Fruit fly (Drosophila melanogaster) whole organism, prepupa: Measurements from ENCODE around the gene Hr4.

Source experiments
- Blimp-1 ChIP-seq: fragments of 200-800 bp; sonication (Bioruptor generic); optimal IDR thresholded peaks from 3 replicates; lab custom pipeline; 2017; ENCODE audit warnings: missing biosample characterization, missing genetic modification characterization, mild to moderate bottlenecking, moderate library complexity, missing genetic modification reagents
- CG10669 ChIP-seq: fragments of 200-800 bp; sonication (Bioruptor generic); optimal IDR thresholded peaks from 3 replicates; lab custom pipeline; 2018; ENCODE audit warnings: missing biosample characterization, mild to moderate bottlenecking, missing genetic modification characterization, moderate library complexity
- CG11294 ChIP-seq: fragments of 200-800 bp; sonication (Bioruptor generic); IDR thresholded peaks from 2 replicates; pipeline ENCODE4 v1.3.6; 2022; ENCODE audit warnings: missing biosample characterization, missing genetic modification characterization
- CG11762 ChIP-seq: fragments of 200-800 bp; sonication (Bioruptor generic); optimal IDR thresholded peaks from 3 replicates; lab custom pipeline; 2016; ENCODE audit warnings: missing biosample characterization, missing genetic modification characterization; ENCODE audit not compliant: insufficient read depth
- CG15336 ChIP-seq: fragments of 200-800 bp; sonication (Bioruptor generic); IDR thresholded peaks from 2 replicates; pipeline ENCODE4 v1.3.6; 2022; ENCODE audit warnings: missing biosample characterization, missing genetic modification characterization
- CG1621 ChIP-seq: fragments of 200-800 bp; sonication (Bioruptor generic); optimal IDR thresholded peaks from 3 replicates; lab custom pipeline; 2018; ENCODE audit warnings: missing biosample characterization, mild to moderate bottlenecking, missing genetic modification characterization
- CG16779 ChIP-seq: fragments of 200-800 bp; sonication (Bioruptor generic); optimal IDR thresholded peaks from 3 replicates; lab custom pipeline; 2017; ENCODE audit warnings: missing biosample characterization, mild to moderate bottlenecking, missing genetic modification characterization
- CG3032 ChIP-seq: fragments of 200-800 bp; optimal IDR thresholded peaks from 2 replicates; lab custom pipeline; 2019; ENCODE audit warnings: missing biosample characterization, mild to moderate bottlenecking, missing genetic modification characterization, moderate library complexity
- CG31627 ChIP-seq: fragments of 200-800 bp; sonication (Bioruptor generic); optimal IDR thresholded peaks from 3 replicates; lab custom pipeline; 2016; ENCODE audit warnings: missing biosample characterization, missing genetic modification characterization
- CG32006 ChIP-seq: fragments of 200-800 bp; sonication (Bioruptor generic); optimal IDR thresholded peaks from 3 replicates; lab custom pipeline; 2017; ENCODE audit warnings: missing biosample characterization, mild to moderate bottlenecking, missing genetic modification characterization
- CG34406 ChIP-seq: fragments of 200-800 bp; sonication (Bioruptor generic); optimal IDR thresholded peaks from 3 replicates; lab custom pipeline; 2016; ENCODE audit warnings: missing biosample characterization, missing genetic modification characterization
- CG3919 ChIP-seq: fragments of 200-800 bp; sonication (Bioruptor generic); optimal IDR thresholded peaks from 3 replicates; lab custom pipeline; 2016; ENCODE audit warnings: missing biosample characterization, missing genetic modification characterization
- CG4318 ChIP-seq: fragments of 200-800 bp; sonication (Bioruptor generic); optimal IDR thresholded peaks from 3 replicates; lab custom pipeline; 2017; ENCODE audit warnings: missing biosample characterization, mild to moderate bottlenecking, missing genetic modification characterization
- CG6163 ChIP-seq: fragments of 200-800 bp; sonication (Bioruptor generic); IDR thresholded peaks from 3 replicates; pipeline ENCODE4 v1.3.6; 2022; ENCODE audit warnings: missing biosample characterization, missing genetic modification characterization
- CG6276 ChIP-seq: fragments of 200-800 bp; sonication (Bioruptor generic); optimal IDR thresholded peaks from 2 replicates; lab custom pipeline; 2017; ENCODE audit warnings: missing biosample characterization, mild to moderate bottlenecking, missing genetic modification characterization
- CG6792 ChIP-seq: fragments of 200-800 bp; sonication (Bioruptor generic); optimal IDR thresholded peaks from 3 replicates; lab custom pipeline; 2016; ENCODE audit warnings: missing biosample characterization, missing genetic modification characterization
- CG6808 ChIP-seq: fragments of 200-800 bp; sonication (Bioruptor generic); optimal IDR thresholded peaks from 3 replicates; lab custom pipeline; 2017; ENCODE audit warnings: missing biosample characterization, missing genetic modification characterization, mild to moderate bottlenecking, moderate library complexity, missing genetic modification reagents
- CG6854 ChIP-seq: fragments of 200-800 bp; sonication (Bioruptor generic); optimal IDR thresholded peaks from 2 replicates; lab custom pipeline; 2017; ENCODE audit warnings: missing biosample characterization, mild to moderate bottlenecking, missing genetic modification characterization
- CG7368 ChIP-seq: fragments of 200-800 bp; sonication (Bioruptor generic); optimal IDR thresholded peaks from 3 replicates; lab custom pipeline; 2016; ENCODE audit warnings: missing biosample characterization, missing genetic modification characterization
- CG8119 ChIP-seq: fragments of 200-800 bp; sonication (Bioruptor generic); IDR thresholded peaks from 3 replicates; pipeline ENCODE4 v1.3.6; 2022; ENCODE audit warnings: missing biosample characterization, missing genetic modification characterization
- CG8319 ChIP-seq: fragments of 200-800 bp; sonication (Bioruptor generic); optimal IDR thresholded peaks from 3 replicates; lab custom pipeline; 2016; ENCODE audit warnings: missing biosample characterization, missing genetic modification characterization
- CG8632 ChIP-seq: fragments of 200-800 bp; sonication (Bioruptor generic); optimal IDR thresholded peaks from 3 replicates; lab custom pipeline; 2016; ENCODE audit warnings: missing biosample characterization, missing genetic modification characterization
- CG9139 ChIP-seq: fragments of 200-800 bp; sonication (Bioruptor generic); optimal IDR thresholded peaks from 3 replicates; lab custom pipeline; 2017; ENCODE audit warnings: missing biosample characterization, mild to moderate bottlenecking, missing genetic modification characterization
- Eip75B ChIP-seq: fragments of 200-800 bp; sonication (Bioruptor generic); optimal IDR thresholded peaks from 3 replicates; lab custom pipeline; 2016; ENCODE audit warnings: missing biosample characterization, missing genetic modification characterization
- Eip78C ChIP-seq: fragments of 200-800 bp; sonication (Bioruptor generic); peaks from one replicate; lab custom pipeline; 2016; ENCODE audit warnings: missing biosample characterization, missing genetic modification characterization
- Eip93F ChIP-seq: fragments of 200-800 bp; sonication (Bioruptor generic); optimal IDR thresholded peaks from 2 replicates; lab custom pipeline; 2016; ENCODE audit warnings: missing biosample characterization, mild to moderate bottlenecking, missing genetic modification characterization
- Ets21C ChIP-seq: fragments of 200-800 bp; sonication (Bioruptor generic); optimal IDR thresholded peaks from 3 replicates; lab custom pipeline; 2016; ENCODE audit warnings: missing biosample characterization, missing genetic modification characterization
- Ets96B ChIP-seq: fragments of 200-800 bp; optimal IDR thresholded peaks from 2 replicates; lab custom pipeline; 2019; ENCODE audit warnings: missing biosample characterization, mild to moderate bottlenecking, missing genetic modification characterization, moderate library complexity
- Gug ChIP-seq: fragments of 200-800 bp; sonication (Bioruptor generic); IDR thresholded peaks from 2 replicates; pipeline ENCODE4 v1.3.6; 2022; ENCODE audit warnings: missing biosample characterization, missing genetic modification characterization
- Hr38 ChIP-seq: sonication (Bioruptor generic); optimal IDR thresholded peaks from 2 replicates; lab custom pipeline; 2016; ENCODE audit warnings: missing biosample characterization, missing genetic modification characterization
- Hr4 ChIP-seq: fragments of 200-800 bp; sonication (Bioruptor generic); optimal IDR thresholded peaks from 3 replicates; lab custom pipeline; 2016; ENCODE audit warnings: missing biosample characterization, missing genetic modification characterization
- Lpt ChIP-seq: fragments of 200-800 bp; sonication (Bioruptor generic); optimal IDR thresholded peaks from 3 replicates; lab custom pipeline; 2016; ENCODE audit warnings: missing biosample characterization, missing genetic modification characterization
- Smox ChIP-seq: fragments of 200-800 bp; sonication (Bioruptor generic); optimal IDR thresholded peaks from 3 replicates; lab custom pipeline; 2016; ENCODE audit warnings: missing biosample characterization, missing genetic modification characterization
- Sox102F ChIP-seq: fragments of 200-800 bp; sonication (Bioruptor generic); optimal IDR thresholded peaks from 2 replicates; lab custom pipeline; 2016; ENCODE audit warnings: missing biosample characterization, mild to moderate bottlenecking, missing genetic modification characterization
- Sox14 ChIP-seq: fragments of 200-800 bp; sonication (Bioruptor generic); optimal IDR thresholded peaks from 3 replicates; lab custom pipeline; 2016; ENCODE audit warnings: missing biosample characterization, missing genetic modification characterization
- Sox15 ChIP-seq: fragments of 200-800 bp; sonication (Bioruptor generic); optimal IDR thresholded peaks from 3 replicates; lab custom pipeline; 2016; ENCODE audit warnings: missing biosample characterization, missing genetic modification characterization
- achi ChIP-seq: fragments of 200-800 bp; sonication (Bioruptor generic); optimal IDR thresholded peaks from 3 replicates; lab custom pipeline; 2016; ENCODE audit warnings: missing biosample characterization, missing genetic modification characterization
- acj6 ChIP-seq: fragments of 200-800 bp; sonication (Bioruptor generic); optimal IDR thresholded peaks from 3 replicates; lab custom pipeline; 2016; ENCODE audit warnings: missing biosample characterization, missing genetic modification characterization
- dac ChIP-seq: fragments of 200-800 bp; sonication (Bioruptor generic); optimal IDR thresholded peaks from 2 replicates; lab custom pipeline; 2017; ENCODE audit warnings: missing biosample characterization, mild to moderate bottlenecking, missing genetic modification characterization
- eg ChIP-seq: fragments of 200-800 bp; sonication (Bioruptor generic); IDR thresholded peaks from 3 replicates; pipeline ENCODE4 v1.3.6; 2022; ENCODE audit warnings: missing biosample characterization, missing genetic modification characterization
- esn ChIP-seq: fragments of 200-800 bp; sonication (Bioruptor generic); optimal IDR thresholded peaks from 2 replicates; lab custom pipeline; 2016; ENCODE audit warnings: missing biosample characterization, mild to moderate bottlenecking, missing genetic modification characterization, moderate library complexity
- fd59A ChIP-seq: fragments of 200-800 bp; sonication (Bioruptor generic); optimal IDR thresholded peaks from 2 replicates; lab custom pipeline; 2017; ENCODE audit warnings: missing biosample characterization, mild to moderate bottlenecking, missing genetic modification characterization, missing genetic modification reagents
- fd85E ChIP-seq: fragments of 200-800 bp; sonication (Bioruptor generic); optimal IDR thresholded peaks from 3 replicates; lab custom pipeline; 2016; ENCODE audit warnings: missing biosample characterization, missing genetic modification characterization
- net ChIP-seq: fragments of 200-800 bp; sonication (Bioruptor generic); optimal IDR thresholded peaks from 3 replicates; lab custom pipeline; 2016; ENCODE audit warnings: missing biosample characterization, missing genetic modification characterization
- pdm3 ChIP-seq: fragments of 200-800 bp; sonication (Bioruptor generic); optimal IDR thresholded peaks from 3 replicates; lab custom pipeline; 2016; ENCODE audit warnings: missing biosample characterization, missing genetic modification characterization
- salr ChIP-seq, 2 experiments: fragments of 200-800 bp; sonication (Bioruptor generic); optimal IDR thresholded peaks; 3 replicates each; lab custom pipeline; 2016 to 2018; ENCODE audit warnings: missing biosample characterization in 2 of 2, missing genetic modification characterization in 2 of 2, mild to moderate bottlenecking in 1 of 2
- spab ChIP-seq: fragments of 200-800 bp; sonication (Bioruptor generic); optimal IDR thresholded peaks from 2 replicates; lab custom pipeline; 2017; ENCODE audit warnings: missing biosample characterization, mild to moderate bottlenecking, missing genetic modification characterization, missing genetic modification reagents
- ss ChIP-seq, 2 experiments: fragments of 200-800 bp; sonication (Bioruptor generic); optimal IDR thresholded peaks; 2 replicates in 1 of 2; 3 replicates in 1 of 2; lab custom pipeline; 2017 to 2018; ENCODE audit warnings: mild to moderate bottlenecking in 2 of 2, missing biosample characterization in 2 of 2, missing genetic modification characterization in 2 of 2, moderate library complexity in 1 of 2
- svp ChIP-seq: fragments of 200-800 bp; sonication (Bioruptor generic); peaks from one replicate; lab custom pipeline; 2016; ENCODE audit warnings: missing biosample characterization, missing genetic modification characterization
- topi ChIP-seq: fragments of 200-800 bp; sonication (Bioruptor generic); optimal IDR thresholded peaks from 3 replicates; lab custom pipeline; 2016; ENCODE audit warnings: missing biosample characterization, missing genetic modification characterization
- vri ChIP-seq: fragments of 200-800 bp; sonication (Bioruptor generic); optimal IDR thresholded peaks from 3 replicates; lab custom pipeline; 2016; ENCODE audit warnings: missing biosample characterization, mild to moderate bottlenecking, missing genetic modification characterization

Hr4 gene

DNA sequence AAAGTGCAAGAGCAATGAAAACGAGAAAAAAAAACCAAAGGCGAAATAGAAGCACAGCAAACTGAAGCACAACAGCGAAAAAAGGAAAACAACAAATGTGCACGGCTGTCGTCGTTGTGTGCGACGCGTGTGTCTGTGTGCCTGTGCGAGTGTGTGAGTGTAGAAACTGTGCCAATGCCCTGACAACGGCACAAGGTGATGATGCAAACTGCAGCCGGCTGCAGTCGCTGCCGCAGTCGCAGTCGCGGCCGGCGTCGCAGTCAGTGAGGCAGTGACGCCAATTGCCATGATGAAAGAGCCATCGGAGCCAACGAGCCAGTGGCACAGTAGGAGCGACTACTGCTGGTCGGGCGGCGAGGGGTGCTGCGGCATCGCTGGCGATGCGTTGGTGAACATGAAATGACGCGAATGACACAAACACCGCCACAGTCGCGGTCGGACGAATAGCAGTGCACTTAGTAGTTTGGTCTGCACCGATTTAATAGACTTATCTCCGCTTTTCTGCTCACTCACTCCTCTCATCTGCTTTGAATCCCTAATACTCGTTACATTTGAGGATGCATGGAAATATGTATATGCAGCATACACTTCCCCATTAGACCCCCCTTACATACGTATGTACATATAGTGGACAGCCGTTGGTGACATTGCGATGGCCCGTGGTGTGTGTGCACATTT, 27.0 kb downstream of the Hr4 start:
- TF ChIP-seq CG9139 (peak; percentile 52), Smox (GFP tag; lab: Kevin White, UChicago) (no peak), Ets96B (tag; lab: Kevin White, UChicago) (peak; percentile 69), ss (GFP tag; optimal IDR thresholded peaks at IDR 0.05; lab: Kevin White, UChicago) (peak; percentile 60 to 77), CG8119 (GFP tag; lab: Robert Waterston, UW) (peak; percentile 93), CG6792 (peak; percentile 77), CG6276 (GFP tag; lab: Kevin White, UChicago) (peak; percentile 91), CG3032 (tag; lab: Kevin White, UChicago) (peak; percentile 76), CG11294 (GFP tag; lab: Robert Waterston, UW) (peak; percentile 87), Sox15 (GFP tag; lab: Kevin White, UChicago) (peak; percentile 56), CG34406 (peak; percentile 67), CG15336 (GFP tag; lab: Robert Waterston, UW) (peak; percentile 93), esn (peak; percentile 27), Ets21C (GFP tag; lab: Kevin White, UChicago) (no peak), CG11762 (GFP tag; lab: Kevin White, UChicago) (peak; percentile 65), topi (GFP tag; lab: Kevin White, UChicago) (peak; percentile 37), svp (GFP tag; lab: Kevin White, UChicago) (peak; percentile 67), Lpt (GFP tag; lab: Kevin White, UChicago) (peak; percentile 83), fd85E (GFP tag; lab: Kevin White, UChicago) (peak; percentile 0), CG6163 (GFP tag; lab: Robert Waterston, UW) (peak; percentile 75), Gug (GFP tag; lab: Robert Waterston, UW) (peak; percentile 79), CG31627 (GFP tag; lab: Kevin White, UChicago) (peak; percentile 43), Eip75B (GFP tag; lab: Kevin White, UChicago) (peak; percentile 81), CG6808 (GFP tag; lab: Kevin White, UChicago) (peak; percentile 69), CG1621 (tag; lab: Kevin White, UChicago) (peak; percentile 75), CG4318 (GFP tag; lab: Kevin White, UChicago) (peak; percentile 86), Sox102F (GFP tag; lab: Kevin White, UChicago) (no peak), vri (GFP tag; lab: Kevin White, UChicago) (no peak), CG32006 (GFP tag; lab: Kevin White, UChicago) (peak; percentile 93), CG8632 (peak; percentile 60), Hr4 (GFP tag; lab: Kevin White, UChicago) (peak; percentile 90), pdm3 (GFP tag; lab: Kevin White, UChicago) (peak; percentile 88), eg (GFP tag; lab: Robert Waterston, UW) (peak; percentile 91), salr (GFP tag; optimal IDR thresholded peaks at IDR 0.05; lab: Kevin White, UChicago) (peak; percentile 31 to 71), CG16779 (tag; lab: Kevin White, UChicago) (peak; percentile 73), spab (peak; percentile 68), Eip78C (GFP tag; lab: Kevin White, UChicago) (peak; percentile 94), CG10669 (GFP tag; lab: Kevin White, UChicago) (peak; percentile 71), acj6 (GFP tag; lab: Kevin White, UChicago) (peak; percentile 77), net (GFP tag; lab: Kevin White, UChicago) (peak; percentile 80), CG6854 (GFP tag; lab: Kevin White, UChicago) (no peak), Eip93F (GFP tag; lab: Kevin White, UChicago) (no peak), Blimp-1 (GFP tag; lab: Kevin White, UChicago) (no peak), Sox14 (GFP tag; lab: Kevin White, UChicago) (peak; percentile 73), CG8319 (GFP tag; lab: Kevin White, UChicago) (peak; percentile 16), achi (GFP tag; lab: Kevin White, UChicago) (peak; percentile 76), Hr38 (GFP tag; lab: Kevin White, UChicago) (no peak), CG7368 (GFP tag; lab: Kevin White, UChicago) (peak; percentile 85), CG3919 (GFP tag; lab: Kevin White, UChicago) (peak; percentile 78), dac (GFP tag; lab: Kevin White, UChicago) (peak; percentile 86), fd59A (GFP tag; lab: Kevin White, UChicago) (peak; percentile 66)
